Fruit fly (Drosophila melanogaster) whole organism, prepupa: ENCODE data around the gene CG32066.

Source experiments
- Blimp-1 ChIP-seq: fragments of 200-800 bp; sonication (Bioruptor generic); optimal IDR thresholded peaks from 3 replicates; lab custom pipeline; 2017; ENCODE audit warnings: missing biosample characterization, missing genetic modification characterization, mild to moderate bottlenecking, moderate library complexity, missing genetic modification reagents
- CG10669 ChIP-seq: fragments of 200-800 bp; sonication (Bioruptor generic); optimal IDR thresholded peaks from 3 replicates; lab custom pipeline; 2018; ENCODE audit warnings: missing biosample characterization, mild to moderate bottlenecking, missing genetic modification characterization, moderate library complexity
- CG11762 ChIP-seq: fragments of 200-800 bp; sonication (Bioruptor generic); optimal IDR thresholded peaks from 3 replicates; lab custom pipeline; 2016; ENCODE audit warnings: missing biosample characterization, missing genetic modification characterization; ENCODE audit not compliant: insufficient read depth
- CG11902 ChIP-seq: fragments of 200-800 bp; sonication (Bioruptor generic); optimal IDR thresholded peaks from 3 replicates; lab custom pipeline; 2016; ENCODE audit warnings: missing biosample characterization, missing genetic modification characterization
- CG1621 ChIP-seq: fragments of 200-800 bp; sonication (Bioruptor generic); optimal IDR thresholded peaks from 3 replicates; lab custom pipeline; 2018; ENCODE audit warnings: missing biosample characterization, mild to moderate bottlenecking, missing genetic modification characterization
- CG16779 ChIP-seq: fragments of 200-800 bp; sonication (Bioruptor generic); optimal IDR thresholded peaks from 3 replicates; lab custom pipeline; 2017; ENCODE audit warnings: missing biosample characterization, mild to moderate bottlenecking, missing genetic modification characterization
- CG32006 ChIP-seq: fragments of 200-800 bp; sonication (Bioruptor generic); optimal IDR thresholded peaks from 3 replicates; lab custom pipeline; 2017; ENCODE audit warnings: missing biosample characterization, mild to moderate bottlenecking, missing genetic modification characterization
- CG3919 ChIP-seq: fragments of 200-800 bp; sonication (Bioruptor generic); optimal IDR thresholded peaks from 3 replicates; lab custom pipeline; 2016; ENCODE audit warnings: missing biosample characterization, missing genetic modification characterization
- CG4318 ChIP-seq: fragments of 200-800 bp; sonication (Bioruptor generic); optimal IDR thresholded peaks from 3 replicates; lab custom pipeline; 2017; ENCODE audit warnings: missing biosample characterization, mild to moderate bottlenecking, missing genetic modification characterization
- CG6808 ChIP-seq: fragments of 200-800 bp; sonication (Bioruptor generic); optimal IDR thresholded peaks from 3 replicates; lab custom pipeline; 2017; ENCODE audit warnings: missing biosample characterization, missing genetic modification characterization, mild to moderate bottlenecking, moderate library complexity, missing genetic modification reagents
- CG7368 ChIP-seq: fragments of 200-800 bp; sonication (Bioruptor generic); optimal IDR thresholded peaks from 3 replicates; lab custom pipeline; 2016; ENCODE audit warnings: missing biosample characterization, missing genetic modification characterization
- CG8319 ChIP-seq: fragments of 200-800 bp; sonication (Bioruptor generic); optimal IDR thresholded peaks from 3 replicates; lab custom pipeline; 2016; ENCODE audit warnings: missing biosample characterization, missing genetic modification characterization
- CG8632 ChIP-seq: fragments of 200-800 bp; sonication (Bioruptor generic); optimal IDR thresholded peaks from 3 replicates; lab custom pipeline; 2016; ENCODE audit warnings: missing biosample characterization, missing genetic modification characterization
- CG9139 ChIP-seq: fragments of 200-800 bp; sonication (Bioruptor generic); optimal IDR thresholded peaks from 3 replicates; lab custom pipeline; 2017; ENCODE audit warnings: missing biosample characterization, mild to moderate bottlenecking, missing genetic modification characterization
- Eip75B ChIP-seq: fragments of 200-800 bp; sonication (Bioruptor generic); optimal IDR thresholded peaks from 3 replicates; lab custom pipeline; 2016; ENCODE audit warnings: missing biosample characterization, missing genetic modification characterization
- Eip78C ChIP-seq: fragments of 200-800 bp; sonication (Bioruptor generic); peaks from one replicate; lab custom pipeline; 2016; ENCODE audit warnings: missing biosample characterization, missing genetic modification characterization
- Ets21C ChIP-seq: fragments of 200-800 bp; sonication (Bioruptor generic); optimal IDR thresholded peaks from 3 replicates; lab custom pipeline; 2016; ENCODE audit warnings: missing biosample characterization, missing genetic modification characterization
- Ets96B ChIP-seq: fragments of 200-800 bp; optimal IDR thresholded peaks from 2 replicates; lab custom pipeline; 2019; ENCODE audit warnings: missing biosample characterization, mild to moderate bottlenecking, missing genetic modification characterization, moderate library complexity
- Hr4 ChIP-seq: fragments of 200-800 bp; sonication (Bioruptor generic); optimal IDR thresholded peaks from 3 replicates; lab custom pipeline; 2016; ENCODE audit warnings: missing biosample characterization, missing genetic modification characterization
- Lpt ChIP-seq: fragments of 200-800 bp; sonication (Bioruptor generic); optimal IDR thresholded peaks from 3 replicates; lab custom pipeline; 2016; ENCODE audit warnings: missing biosample characterization, missing genetic modification characterization
- Met ChIP-seq: fragments of 200-800 bp; sonication (Bioruptor generic); optimal IDR thresholded peaks from 3 replicates; lab custom pipeline; 2016; ENCODE audit warnings: missing biosample characterization, missing genetic modification characterization
- Smox ChIP-seq: fragments of 200-800 bp; sonication (Bioruptor generic); optimal IDR thresholded peaks from 3 replicates; lab custom pipeline; 2016; ENCODE audit warnings: missing biosample characterization, missing genetic modification characterization
- Sox102F ChIP-seq: fragments of 200-800 bp; sonication (Bioruptor generic); optimal IDR thresholded peaks from 2 replicates; lab custom pipeline; 2016; ENCODE audit warnings: missing biosample characterization, mild to moderate bottlenecking, missing genetic modification characterization
- Sox14 ChIP-seq: fragments of 200-800 bp; sonication (Bioruptor generic); optimal IDR thresholded peaks from 3 replicates; lab custom pipeline; 2016; ENCODE audit warnings: missing biosample characterization, missing genetic modification characterization
- Sox15 ChIP-seq: fragments of 200-800 bp; sonication (Bioruptor generic); optimal IDR thresholded peaks from 3 replicates; lab custom pipeline; 2016; ENCODE audit warnings: missing biosample characterization, missing genetic modification characterization
- cyc ChIP-seq: fragments of 200-800 bp; sonication (Bioruptor generic); optimal IDR thresholded peaks from 3 replicates; lab custom pipeline; 2016; ENCODE audit warnings: missing biosample characterization, missing genetic modification characterization
- dac ChIP-seq: fragments of 200-800 bp; sonication (Bioruptor generic); optimal IDR thresholded peaks from 2 replicates; lab custom pipeline; 2017; ENCODE audit warnings: missing biosample characterization, mild to moderate bottlenecking, missing genetic modification characterization
- esn ChIP-seq: fragments of 200-800 bp; sonication (Bioruptor generic); optimal IDR thresholded peaks from 2 replicates; lab custom pipeline; 2016; ENCODE audit warnings: missing biosample characterization, mild to moderate bottlenecking, missing genetic modification characterization, moderate library complexity
- fd59A ChIP-seq: fragments of 200-800 bp; sonication (Bioruptor generic); optimal IDR thresholded peaks from 2 replicates; lab custom pipeline; 2017; ENCODE audit warnings: missing biosample characterization, mild to moderate bottlenecking, missing genetic modification characterization, missing genetic modification reagents
- fd85E ChIP-seq: fragments of 200-800 bp; sonication (Bioruptor generic); optimal IDR thresholded peaks from 3 replicates; lab custom pipeline; 2016; ENCODE audit warnings: missing biosample characterization, missing genetic modification characterization
- fkh ChIP-seq: fragments of 200-800 bp; sonication (Bioruptor generic); optimal IDR thresholded peaks from 3 replicates; lab custom pipeline; 2017; ENCODE audit warnings: missing biosample characterization, mild to moderate bottlenecking, missing genetic modification characterization, moderate library complexity
- lz ChIP-seq: fragments of 200-800 bp; sonication (Bioruptor generic); optimal IDR thresholded peaks from 3 replicates; lab custom pipeline; 2016; ENCODE audit warnings: missing biosample characterization, missing genetic modification characterization
- net ChIP-seq: fragments of 200-800 bp; sonication (Bioruptor generic); optimal IDR thresholded peaks from 3 replicates; lab custom pipeline; 2016; ENCODE audit warnings: missing biosample characterization, missing genetic modification characterization
- pdm3 ChIP-seq: fragments of 200-800 bp; sonication (Bioruptor generic); optimal IDR thresholded peaks from 3 replicates; lab custom pipeline; 2016; ENCODE audit warnings: missing biosample characterization, missing genetic modification characterization
- spab ChIP-seq: fragments of 200-800 bp; sonication (Bioruptor generic); optimal IDR thresholded peaks from 2 replicates; lab custom pipeline; 2017; ENCODE audit warnings: missing biosample characterization, mild to moderate bottlenecking, missing genetic modification characterization, missing genetic modification reagents
- svp ChIP-seq: fragments of 200-800 bp; sonication (Bioruptor generic); peaks from one replicate; lab custom pipeline; 2016; ENCODE audit warnings: missing biosample characterization, missing genetic modification characterization
- topi ChIP-seq: fragments of 200-800 bp; sonication (Bioruptor generic); optimal IDR thresholded peaks from 3 replicates; lab custom pipeline; 2016; ENCODE audit warnings: missing biosample characterization, missing genetic modification characterization
- vri ChIP-seq: fragments of 200-800 bp; sonication (Bioruptor generic); optimal IDR thresholded peaks from 3 replicates; lab custom pipeline; 2016; ENCODE audit warnings: missing biosample characterization, mild to moderate bottlenecking, missing genetic modification characterization

The CG32066 gene

dm6 chr3L:10664511-10665062, 3.8 kb upstream of the CG32066 start, which contains the start of gene simj (continued):
- TF ChIP-seq CG9139: peak; percentile 27
- TF ChIP-seq spab (GFP tag; lab: Kevin White, UChicago): no peak
- no peak for TF ChIP-seq Lpt (GFP tag; lab: Kevin White, UChicago)
- TF ChIP-seq topi (GFP tag; lab: Kevin White, UChicago): peak; percentile 54
- no peak for TF ChIP-seq CG10669 (GFP tag; lab: Kevin White, UChicago)
- TF ChIP-seq CG8632: peak; percentile 13
- no peak for TF ChIP-seq Hr4 (GFP tag; lab: Kevin White, UChicago)
- TF ChIP-seq esn (GFP tag; lab: Kevin White, UChicago): peak; percentile 24
- peak; percentile 96 for TF ChIP-seq fkh (GFP tag; lab: Kevin White, UChicago)
- peak; percentile 28 for TF ChIP-seq Smox (GFP tag; lab: Kevin White, UChicago)
- peak; percentile 42 for TF ChIP-seq CG6808 (GFP tag; lab: Kevin White, UChicago)
- no peak for TF ChIP-seq CG11902 (GFP tag; lab: Kevin White, UChicago)
- no peak for TF ChIP-seq CG4318 (GFP tag; lab: Kevin White, UChicago)
- peak; percentile 60 for TF ChIP-seq vri (GFP tag; lab: Kevin White, UChicago)
- peak; percentile 39 for TF ChIP-seq lz (GFP tag; lab: Kevin White, UChicago)
- no peak for TF ChIP-seq CG11762 (GFP tag; lab: Kevin White, UChicago)
- TF ChIP-seq Met (GFP tag; lab: Kevin White, UChicago): peak; percentile 44
- no peak for TF ChIP-seq fd59A (GFP tag; lab: Kevin White, UChicago)
- no peak for TF ChIP-seq CG8319 (GFP tag; lab: Kevin White, UChicago)
- TF ChIP-seq CG1621 (tag; lab: Kevin White, UChicago): peak; percentile 41
- peak; percentile 49 for TF ChIP-seq Sox102F (GFP tag; lab: Kevin White, UChicago)
- TF ChIP-seq CG32006: no peak
- TF ChIP-seq CG16779 (tag; lab: Kevin White, UChicago): peak; percentile 67
- TF ChIP-seq dac: no peak
- TF ChIP-seq Sox15: no peak
- peak; percentile 66 for TF ChIP-seq Sox14 (GFP tag; lab: Kevin White, UChicago)

dm6 chr3L:10663190-10663763, 2.5 kb upstream of the CG32066 start, which contains the start of gene Adi1:
Gene Adi1 (plus strand): TSS chr3L:10663376.
- TF ChIP-seq CG9139: no peak
- peak; percentile 97 for TF ChIP-seq svp

- TF ChIP-seq CG10669 (GFP tag; lab: Kevin White, UChicago): no peak
- no peak for TF ChIP-seq cyc (GFP tag; lab: Kevin White, UChicago)
- no peak for TF ChIP-seq dac
- no peak for TF ChIP-seq lz (GFP tag; lab: Kevin White, UChicago)
- peak; percentile 36 for TF ChIP-seq Eip78C
- peak; percentile 2 for TF ChIP-seq CG8632
- TF ChIP-seq net (GFP tag; lab: Kevin White, UChicago): no peak
- no peak for TF ChIP-seq Sox102F (GFP tag; lab: Kevin White, UChicago)
- peak; percentile 29 for TF ChIP-seq CG16779 (tag; lab: Kevin White, UChicago)
- no peak for TF ChIP-seq CG7368 (GFP tag; lab: Kevin White, UChicago)
- TF ChIP-seq Blimp-1 (GFP tag; lab: Kevin White, UChicago): no peak
- TF ChIP-seq Eip75B: no peak
- TF ChIP-seq Ets21C: no peak
- TF ChIP-seq Ets96B (tag; lab: Kevin White, UChicago): no peak
- TF ChIP-seq fd59A (GFP tag; lab: Kevin White, UChicago): no peak
- no peak for TF ChIP-seq CG9139
- no peak for TF ChIP-seq fd85E (GFP tag; lab: Kevin White, UChicago)
- no peak for TF ChIP-seq esn (GFP tag; lab: Kevin White, UChicago)
- peak; percentile 64 for TF ChIP-seq svp
- no peak for TF ChIP-seq CG32006
- TF ChIP-seq fkh (GFP tag; lab: Kevin White, UChicago): peak; percentile 51
- TF ChIP-seq Sox14 (GFP tag; lab: Kevin White, UChicago): no peak
- no peak for TF ChIP-seq CG1621 (tag; lab: Kevin White, UChicago)
- no peak for TF ChIP-seq Met (GFP tag; lab: Kevin White, UChicago)
- no peak for TF ChIP-seq pdm3 (GFP tag; lab: Kevin White, UChicago)
- TF ChIP-seq CG3919 (GFP tag; lab: Kevin White, UChicago): no peak
Observed at dm6 chr3L:10659993-10660743, 645 bp downstream of the CG32066 start.
